Worm (Caenorhabditis elegans): Measurements from ENCODE around the gene K12D12.5.

DNA sequence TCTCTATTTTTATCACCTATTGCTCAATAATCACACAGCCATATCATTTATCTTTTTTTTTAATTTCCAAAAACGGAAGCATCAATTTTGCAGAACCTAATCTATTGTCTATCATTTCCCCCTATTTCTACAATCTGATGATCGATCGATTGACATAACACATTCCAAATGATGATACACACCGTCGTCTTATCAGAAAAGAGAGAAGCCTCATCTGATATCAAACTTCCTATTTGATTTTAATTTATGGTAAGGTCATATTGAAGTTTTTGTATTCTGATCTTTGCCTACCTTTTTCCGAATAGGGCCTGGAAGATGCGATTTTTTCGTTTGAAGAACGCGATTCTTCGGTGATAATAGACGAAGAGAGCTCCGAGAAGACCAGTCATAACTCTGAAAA is 11.3 kb upstream of the K12D12.5 start:
- TF ChIP-seq lin-35 (GFP tag; optimal IDR thresholded peaks at IDR 0.05) (no peak), ceh-40 (GFP tag; IDR thresholded peaks at IDR 0.05) (no peak), attf-6 (GFP tag; IDR thresholded peaks at IDR 0.05) (no peak), Y95B8A.8 (GFP tag; IDR thresholded peaks at IDR 0.05) (no peak), F23B12.7 (tag; optimal IDR thresholded peaks at IDR 0.05; ENCODE audit: insufficient read depth) (no peak), egl-44 (GFP tag; IDR thresholded peaks at IDR 0.05) (no peak), C06A6.2 (GFP tag; conservative IDR thresholded peaks at IDR 0.05) (no peak), C17E4.6 (GFP tag; IDR thresholded peaks at IDR 0.05) (no peak), tbx-9 (tag; optimal IDR thresholded peaks at IDR 0.05; ENCODE audit: borderline replicate concordance) (no peak), ama-1 (optimal IDR thresholded peaks at IDR 0.05) (no peak), ama-1 (GFP tag; optimal IDR thresholded peaks at IDR 0.05) (no peak), unc-62 (GFP tag; optimal IDR thresholded peaks at IDR 0.05) (no peak), nfya-2 (GFP tag; IDR thresholded peaks at IDR 0.05) (no peak), ztf-28 (GFP tag; IDR thresholded peaks at IDR 0.05) (no peak)

All from whole organism, young adult.